Worm (Caenorhabditis elegans) whole organism, midembryonic: ENCODE measurements around the gene str-112.

ENCODE experiments used
- T22C8.4 ChIP-seq: fragments of 200-800 bp; sonication (Bioruptor generic); IDR thresholded peaks from 2 replicates; pipeline ENCODE4 v1.3.6; 2022; ENCODE audit warnings: missing genetic modification characterization, missing compliant biosample characterization
- cog-1 ChIP-seq: sonication (generic microtip); optimal IDR thresholded peaks from 2 replicates; lab custom pipeline; 2016; ENCODE audit warnings: missing genetic modification characterization, missing compliant biosample characterization
- flt-1 ChIP-seq: fragments of 200-800 bp; sonication (Bioruptor generic); IDR thresholded peaks from 2 replicates; pipeline ENCODE4 v1.3.6; 2022; ENCODE audit warnings: missing genetic modification characterization, missing compliant biosample characterization
- ref-1 ChIP-seq: fragments of 200-800 bp; sonication (Bioruptor generic); conservative IDR thresholded peaks from 2 replicates; pipeline ENCODE4 v1.3.6; 2022; ENCODE audit warnings: missing genetic modification reagents, missing genetic modification characterization, missing compliant biosample characterization
- ztf-23 ChIP-seq: fragments of 200-800 bp; sonication (Bioruptor generic); IDR thresholded peaks from 2 replicates; pipeline ENCODE4 v1.3.6; 2022; ENCODE audit warnings: missing genetic modification reagents, missing genetic modification characterization, missing compliant biosample characterization
- ztf-29 ChIP-seq: fragments of 200-800 bp; sonication (Bioruptor generic); IDR thresholded peaks from 2 replicates; pipeline ENCODE4 v1.3.6; 2022; ENCODE audit warnings: missing genetic modification reagents, missing genetic modification characterization, missing compliant biosample characterization

ce11 chrV:7132248-7132647, 6.0 kb downstream of the str-112 start, which contains the start of gene sre-10:
- TF ChIP-seq T22C8.4 (GFP tag; lab: Robert Waterston, UW) (no peak), flt-1 (GFP tag; lab: Robert Waterston, UW) (no peak), ztf-29 (no peak), ztf-23 (GFP tag; lab: Robert Waterston, UW) (no peak), ref-1 (GFP tag; lab: Robert Waterston, UW) (no peak), cog-1 (tag; lab: Kevin White, UChicago) (no peak)
